Fruit fly (Drosophila melanogaster): ENCODE results near the gene lmgA.

Gene lmgA

dm6 chr2L:8521724-8522309 is 6.6 kb downstream of the lmgA start, which contains the start of gene Acer (continued):
- TF ChIP-seq Max (GFP tag; optimal IDR thresholded peaks at IDR 0.05) = no peak
- no peak for TF ChIP-seq MTF-1 (GFP tag; optimal IDR thresholded peaks at IDR 0.05; ENCODE audit: borderline replicate concordance)
- no peak for TF ChIP-seq CG10431 (GFP tag; optimal IDR thresholded peaks at IDR 0.05)
- TF ChIP-seq sim (GFP tag; IDR thresholded peaks at IDR 0.05) = no peak
- no peak for TF ChIP-seq CG1832 (GFP tag; optimal IDR thresholded peaks at IDR 0.05)
- TF ChIP-seq p53 (GFP tag; optimal IDR thresholded peaks at IDR 0.05) = peak; percentile 24
- TF ChIP-seq CG3281 (GFP tag; optimal IDR thresholded peaks at IDR 0.05) = no peak
- no peak for TF ChIP-seq jing (GFP tag; optimal IDR thresholded peaks at IDR 0.05)
- no peak for TF ChIP-seq CG10147 (GFP tag; optimal IDR thresholded peaks at IDR 0.05)
- no peak for TF ChIP-seq CG9727 (GFP tag; optimal IDR thresholded peaks at IDR 0.05)
- no peak for TF ChIP-seq CG16863 (GFP tag; optimal IDR thresholded peaks at IDR 0.05)
- peak; percentile 44; the same call in 1 of the 2 replicates for TF ChIP-seq Adf1 (GFP tag; IDR thresholded peaks at IDR 0.05)
- TF ChIP-seq tio (GFP tag; optimal IDR thresholded peaks at IDR 0.05) = no peak
- no peak for TF ChIP-seq unpg (GFP tag; optimal IDR thresholded peaks at IDR 0.05)
- TF ChIP-seq fd64A (GFP tag; optimal IDR thresholded peaks at IDR 0.05) = no peak
- no peak for TF ChIP-seq YL-1 (GFP tag; optimal IDR thresholded peaks at IDR 0.05)
- TF ChIP-seq Awh (GFP tag; IDR thresholded peaks at IDR 0.05) = no peak
- no peak for TF ChIP-seq CG6813 (GFP tag; optimal IDR thresholded peaks at IDR 0.05)
- TF ChIP-seq mam (GFP tag; optimal IDR thresholded peaks at IDR 0.05) = no peak
- TF ChIP-seq HHEX (GFP tag; optimal IDR thresholded peaks at IDR 0.05) = no peak
- TF ChIP-seq lbe (GFP tag; optimal IDR thresholded peaks at IDR 0.05) = no peak
- TF ChIP-seq so (GFP tag; IDR thresholded peaks at IDR 0.05) = no peak
- no peak for TF ChIP-seq CG1529 (GFP tag; optimal IDR thresholded peaks at IDR 0.05)
- TF ChIP-seq CG16779 (GFP tag; IDR thresholded peaks at IDR 0.05) = no peak
- peak in 1 of 2 experiments; percentile 43 for TF ChIP-seq Trl (optimal IDR thresholded peaks at IDR 0.05)
- TF ChIP-seq Trl (GFP tag; optimal IDR thresholded peaks at IDR 0.05) = peak; percentile 25
- no peak for TF ChIP-seq CG7839 (tag; optimal IDR thresholded peaks at IDR 0.05)
- no peak for TF ChIP-seq CG18619 (GFP tag; optimal IDR thresholded peaks at IDR 0.05)
- peak; percentile 41 for TF ChIP-seq sug (tag; optimal IDR thresholded peaks at IDR 0.05)
- no peak for TF ChIP-seq CG11696 (GFP tag; IDR thresholded peaks at IDR 0.05)
- TF ChIP-seq dan (GFP tag; IDR thresholded peaks at IDR 0.05) = no peak
- no peak for TF ChIP-seq CG4328 (GFP tag; optimal IDR thresholded peaks at IDR 0.05)
- peak; percentile 11 for TF ChIP-seq pfk (GFP tag; optimal IDR thresholded peaks at IDR 0.05)
- TF ChIP-seq Sry-δ (GFP tag; optimal IDR thresholded peaks at IDR 0.05) = no peak
- no peak for TF ChIP-seq Six4 (GFP tag; optimal IDR thresholded peaks at IDR 0.05)
- no peak for TF ChIP-seq Ada2b (GFP tag; IDR thresholded peaks at IDR 0.05)
- TF ChIP-seq CG9437 (GFP tag; optimal IDR thresholded peaks at IDR 0.05) = peak; percentile 14
- peak; percentile 35 for TF ChIP-seq CG31365 (tag; optimal IDR thresholded peaks at IDR 0.05)
- TF ChIP-seq CG2678 (tag; optimal IDR thresholded peaks at IDR 0.05) = no peak
- TF ChIP-seq org-1 (GFP tag; optimal IDR thresholded peaks at IDR 0.05) = no peak
- no peak for TF ChIP-seq CG9609 (GFP tag; optimal IDR thresholded peaks at IDR 0.05)

dm6 chr2L:8519390-8519789 is 9.0 kb downstream of the lmgA start, which contains the start of gene Sgp:
Gene Sgp, plus strand, starts transcription at chr2L:8519690.
- TF ChIP-seq Dip3 (GFP tag; optimal IDR thresholded peaks at IDR 0.05) (no peak), Fer3 (tag; optimal IDR thresholded peaks at IDR 0.05) (no peak), Mrtf (GFP tag; IDR thresholded peaks at IDR 0.05) (no peak), NFAT (GFP tag; IDR thresholded peaks at IDR 0.05) (no peak), D19B (GFP tag; optimal IDR thresholded peaks at IDR 0.05) (no peak), cad (GFP tag; optimal IDR thresholded peaks at IDR 0.05) (no peak)
